Worm (Caenorhabditis elegans): ENCODE data around the gene lin-49.

DNA sequence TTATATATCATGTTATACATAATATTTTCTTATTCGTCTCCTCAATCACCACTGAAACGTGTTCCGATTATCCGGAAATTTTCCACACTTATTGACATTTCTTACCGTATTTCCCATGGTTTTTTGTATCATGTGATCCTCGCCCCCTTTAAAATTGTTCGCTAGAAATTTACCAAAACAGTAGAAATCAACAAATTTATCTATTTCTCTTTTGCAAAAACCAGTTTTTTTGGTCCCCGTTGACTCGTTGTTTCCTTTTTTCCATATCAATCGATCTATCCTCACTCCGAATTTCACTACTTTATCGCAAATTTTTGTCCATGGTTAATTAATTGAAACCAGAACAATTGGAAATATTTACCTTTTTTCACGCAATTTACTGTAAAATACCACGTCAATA lies 5.2 kb downstream of the lin-49 start:
- TF ChIP-seq skn-1 (tag; optimal IDR thresholded peaks at IDR 0.05) (no peak), blmp-1 (tag; optimal IDR thresholded peaks at IDR 0.05; ENCODE audit: insufficient read depth) (no peak), unc-62 (GFP tag; optimal IDR thresholded peaks at IDR 0.05) (no peak), ztf-11 (tag; optimal IDR thresholded peaks at IDR 0.05) (no peak), fos-1 (tag; optimal IDR thresholded peaks at IDR 0.05) (no peak), lin-11 (tag; optimal IDR thresholded peaks at IDR 0.05) (no peak), nhr-12 (tag; optimal IDR thresholded peaks at IDR 0.05) (no peak), ceh-82 (tag; optimal IDR thresholded peaks at IDR 0.05) (no peak), ztf-1 (GFP tag; conservative IDR thresholded peaks at IDR 0.05) (no peak), egl-27 (tag; optimal IDR thresholded peaks at IDR 0.05) (no peak), peb-1 (tag; optimal IDR thresholded peaks at IDR 0.05) (no peak), nhr-237 (tag; optimal IDR thresholded peaks at IDR 0.05) (no peak), zag-1 (tag; optimal IDR thresholded peaks at IDR 0.05) (no peak)

Measured in whole organism, L2 larva.